Worm (Caenorhabditis elegans) whole organism, L3 larva: Measurements from ENCODE around the gene C50E10.1.
A peak's percentile ranks its signal among the peaks of the same experiment; 100 is the strongest.

Experiments used
- R02D3.7 ChIP-seq: fragments of 150-350 bp; optimal IDR thresholded peaks from 2 replicates; lab custom pipeline; 2014; ENCODE audit warnings: missing biosample characterization, missing genetic modification characterization
- ZK546.5 ChIP-seq: sonication (generic microtip); optimal IDR thresholded peaks from 2 replicates; lab custom pipeline; 2017; ENCODE audit warnings: missing biosample characterization, missing genetic modification characterization
- aly-2 ChIP-seq: fragments of 150-350 bp; optimal IDR thresholded peaks from 2 replicates; lab custom pipeline; 2014; ENCODE audit warnings: missing biosample characterization, missing genetic modification characterization
- ama-1 ChIP-seq: fragments of 150-350 bp; optimal IDR thresholded peaks from 2 replicates; lab custom pipeline; 2018
- ceh-16 ChIP-seq: sonication (generic microtip); optimal IDR thresholded peaks from 2 replicates; lab custom pipeline; 2017; ENCODE audit warnings: missing biosample characterization, missing genetic modification characterization
- ceh-28 ChIP-seq: fragments of 150-350 bp; optimal IDR thresholded peaks from 2 replicates; lab custom pipeline; 2014; ENCODE audit warnings: missing biosample characterization, missing genetic modification reagents, missing genetic modification characterization
- ceh-82 ChIP-seq: fragments of 150-350 bp; optimal IDR thresholded peaks from 2 replicates; lab custom pipeline; 2014; ENCODE audit warnings: missing biosample characterization, missing genetic modification characterization
- ceh-9 ChIP-seq: sonication (generic microtip); optimal IDR thresholded peaks from 2 replicates; lab custom pipeline; 2018; ENCODE audit warnings: missing biosample characterization, missing genetic modification characterization
- daf-12 ChIP-seq: fragments of 150-350 bp; optimal IDR thresholded peaks from 2 replicates; lab custom pipeline; 2014; ENCODE audit warnings: missing biosample characterization, missing genetic modification reagents, missing genetic modification characterization
- egl-27 ChIP-seq: sonication (generic microtip); optimal IDR thresholded peaks from 4 replicates; lab custom pipeline; 2017; ENCODE audit warnings: missing biosample characterization, missing genetic modification reagents, missing genetic modification characterization
- egl-5 ChIP-seq: fragments of 150-350 bp; optimal IDR thresholded peaks from 2 replicates; lab custom pipeline; 2017; ENCODE audit warnings: missing biosample characterization, missing genetic modification reagents, missing genetic modification characterization, inconsistent platforms
- elt-1 ChIP-seq: fragments of 150-350 bp; optimal IDR thresholded peaks from 2 replicates; lab custom pipeline; 2014; ENCODE audit warnings: missing biosample characterization, missing genetic modification characterization
- elt-2 ChIP-seq: sonication (generic microtip); optimal IDR thresholded peaks from 2 replicates; lab custom pipeline; 2016; ENCODE audit warnings: missing genetic modification reagents, mild to moderate bottlenecking, missing genetic modification characterization, missing compliant biosample characterization
- elt-3 ChIP-seq, 3 experiments: fragments of 150-350 bp in 1 of 3; sonication (generic microtip) in 2 of 3; optimal IDR thresholded peaks; 2 replicates in 2 of 3; 4 replicates in 1 of 3; lab custom pipeline; 2014 to 2017; ENCODE audit warnings: missing biosample characterization in 3 of 3, missing genetic modification characterization in 3 of 3
- eor-1 ChIP-seq, 2 experiments: fragments of 150-350 bp; optimal IDR thresholded peaks; 2 replicates each; lab custom pipeline; 2014 to 2018; ENCODE audit warnings: missing biosample characterization in 2 of 2, missing genetic modification characterization in 2 of 2
- fkh-10 ChIP-seq: sonication (generic microtip); optimal IDR thresholded peaks from 2 replicates; lab custom pipeline; 2017; ENCODE audit warnings: missing biosample characterization, missing genetic modification reagents, missing genetic modification characterization
- fkh-2 ChIP-seq: fragments of 150-350 bp; optimal IDR thresholded peaks from 2 replicates; lab custom pipeline; 2014; ENCODE audit warnings: missing biosample characterization, missing genetic modification reagents, missing genetic modification characterization
- fos-1 ChIP-seq: fragments of 150-350 bp; optimal IDR thresholded peaks from 2 replicates; lab custom pipeline; 2014; ENCODE audit warnings: missing biosample characterization, missing genetic modification characterization
- hmg-11 ChIP-seq: sonication (generic microtip); optimal IDR thresholded peaks from 2 replicates; lab custom pipeline; 2016; ENCODE audit warnings: missing genetic modification characterization, missing compliant biosample characterization
- jun-1 ChIP-seq: fragments of 150-350 bp; optimal IDR thresholded peaks from 2 replicates; lab custom pipeline; 2014; ENCODE audit warnings: missing biosample characterization, missing genetic modification reagents, missing genetic modification characterization
- lin-15B ChIP-seq: fragments of 150-350 bp; optimal IDR thresholded peaks from 2 replicates; lab custom pipeline; 2014; ENCODE audit warnings: missing biosample characterization, missing genetic modification characterization
- lin-39 ChIP-seq: fragments of 150-350 bp; optimal IDR thresholded peaks from 2 replicates; lab custom pipeline; 2018; ENCODE audit warnings: missing biosample characterization, missing genetic modification reagents, missing genetic modification characterization
- lsy-12 ChIP-seq: sonication (generic microtip); optimal IDR thresholded peaks from 2 replicates; lab custom pipeline; 2016; ENCODE audit warnings: mild to moderate bottlenecking, missing genetic modification characterization, missing compliant biosample characterization
- mdl-1 ChIP-seq: fragments of 150-350 bp; optimal IDR thresholded peaks from 2 replicates; lab custom pipeline; 2014; ENCODE audit warnings: missing biosample characterization, missing genetic modification characterization
- mml-1 ChIP-seq: fragments of 150-350 bp; sonication (generic microtip); optimal IDR thresholded peaks from 3 replicates; lab custom pipeline; 2014; ENCODE audit warnings: missing biosample characterization, missing genetic modification characterization
- nfya-1 ChIP-seq: sonication (generic microtip); optimal IDR thresholded peaks from 2 replicates; lab custom pipeline; 2017; ENCODE audit warnings: missing genetic modification characterization, mild to moderate bottlenecking, missing compliant biosample characterization, antibody characterized with exemption, moderate library complexity; ENCODE audit not compliant: insufficient read depth
- nhr-11 ChIP-seq: fragments of 150-350 bp; optimal IDR thresholded peaks from 2 replicates; lab custom pipeline; 2014; ENCODE audit warnings: missing biosample characterization, missing genetic modification characterization
- nhr-12 ChIP-seq: fragments of 150-350 bp; optimal IDR thresholded peaks from 2 replicates; lab custom pipeline; 2014; ENCODE audit warnings: missing biosample characterization, missing genetic modification characterization
- nhr-23 ChIP-seq: fragments of 150-350 bp; optimal IDR thresholded peaks from 2 replicates; lab custom pipeline; 2014; ENCODE audit warnings: missing biosample characterization, missing genetic modification reagents, missing genetic modification characterization
- nhr-237 ChIP-seq: fragments of 150-350 bp; optimal IDR thresholded peaks from 2 replicates; lab custom pipeline; 2014; ENCODE audit warnings: missing biosample characterization, missing genetic modification characterization
- nhr-25 ChIP-seq: sonication (generic microtip); optimal IDR thresholded peaks from 2 replicates; lab custom pipeline; 2017; ENCODE audit warnings: missing biosample characterization, missing genetic modification characterization
- nhr-28 ChIP-seq: fragments of 150-350 bp; optimal IDR thresholded peaks from 2 replicates; lab custom pipeline; 2014; ENCODE audit warnings: missing biosample characterization, missing genetic modification characterization
- nhr-43 ChIP-seq: sonication (generic microtip); optimal IDR thresholded peaks from 2 replicates; lab custom pipeline; 2016; ENCODE audit warnings: mild to moderate bottlenecking, missing genetic modification characterization, missing compliant biosample characterization; ENCODE audit not compliant: poor library complexity, severe bottlenecking
- nhr-67 ChIP-seq: fragments of 150-350 bp; optimal IDR thresholded peaks from 2 replicates; lab custom pipeline; 2014; ENCODE audit warnings: missing biosample characterization, missing genetic modification characterization
- nhr-76 ChIP-seq: fragments of 150-350 bp; sonication (generic microtip); optimal IDR thresholded peaks from 5 replicates; lab custom pipeline; 2014; ENCODE audit warnings: missing biosample characterization, missing genetic modification characterization
- nhr-77 ChIP-seq: fragments of 150-350 bp; optimal IDR thresholded peaks from 2 replicates; lab custom pipeline; 2014; ENCODE audit warnings: missing biosample characterization, missing genetic modification characterization
- pha-4 ChIP-seq: fragments of 150-350 bp; optimal IDR thresholded peaks from 2 replicates; lab custom pipeline; 2014; ENCODE audit warnings: missing biosample characterization, missing genetic modification reagents, missing genetic modification characterization
- pqm-1 ChIP-seq: fragments of 150-350 bp; optimal IDR thresholded peaks from 2 replicates; lab custom pipeline; 2017; ENCODE audit warnings: missing biosample characterization, missing genetic modification characterization, inconsistent platforms
- skn-1 ChIP-seq: fragments of 150-350 bp; optimal IDR thresholded peaks from 2 replicates; lab custom pipeline; 2014; ENCODE audit warnings: missing biosample characterization, missing genetic modification characterization
- snpc-4 ChIP-seq: fragments of 150-350 bp; optimal IDR thresholded peaks from 2 replicates; lab custom pipeline; 2014; ENCODE audit warnings: missing biosample characterization, missing genetic modification characterization
- tbx-2 ChIP-seq: sonication (generic microtip); optimal IDR thresholded peaks from 2 replicates; lab custom pipeline; 2016; ENCODE audit warnings: mild to moderate bottlenecking, missing genetic modification characterization, missing compliant biosample characterization
- unc-39 ChIP-seq: sonication (generic microtip); optimal IDR thresholded peaks from 4 replicates; lab custom pipeline; 2017; ENCODE audit warnings: missing biosample characterization, missing genetic modification characterization
- unc-62 ChIP-seq: fragments of 150-350 bp; sonication (generic microtip); optimal IDR thresholded peaks from 4 replicates; lab custom pipeline; 2014; ENCODE audit warnings: missing biosample characterization, missing genetic modification reagents, missing genetic modification characterization
- zag-1 ChIP-seq: fragments of 150-350 bp; optimal IDR thresholded peaks from 2 replicates; lab custom pipeline; 2014; ENCODE audit warnings: missing biosample characterization, missing genetic modification characterization
- ztf-11 ChIP-seq: fragments of 150-350 bp; optimal IDR thresholded peaks from 2 replicates; lab custom pipeline; 2014; ENCODE audit warnings: missing biosample characterization, missing genetic modification characterization
- ztf-4 ChIP-seq: fragments of 150-350 bp; optimal IDR thresholded peaks from 2 replicates; lab custom pipeline; 2014; ENCODE audit warnings: missing biosample characterization, missing genetic modification characterization

The C50E10.1 gene

ce11 chrII:12264847-12265246, 37.4 kb downstream of the C50E10.1 start:
- TF ChIP-seq egl-5 (tag; lab: Kevin White, UChicago), result no peak
- TF ChIP-seq nhr-25 (tag; lab: Kevin White, UChicago), result no peak
- TF ChIP-seq nhr-237, result no peak
- TF ChIP-seq eor-1 (tag; optimal IDR thresholded peaks at IDR 0.05; lab: Kevin White, UChicago), result no peak
- TF ChIP-seq fkh-2 (tag; lab: Kevin White, UChicago), result no peak
- no peak for TF ChIP-seq nhr-11 (tag; lab: Kevin White, UChicago)
- no peak for TF ChIP-seq nhr-77 (tag; lab: Kevin White, UChicago)
- no peak for TF ChIP-seq nhr-23 (tag; lab: Kevin White, UChicago)
- TF ChIP-seq lin-39 (tag; lab: Kevin White, UChicago), result no peak

- TF ChIP-seq unc-62 (GFP tag; lab: Kevin White, UChicago) (peak; percentile 12), nhr-77 (tag; lab: Kevin White, UChicago) (no peak), hmg-11 (tag; lab: Kevin White, UChicago) (no peak), nhr-25 (tag; lab: Kevin White, UChicago) (peak; percentile 22)
These were observed 38.2 kb downstream of the C50E10.1 start, which contains the start of gene faxc-1 for ce11 chrII:12263971-12264554. Gene faxc-1 (plus strand): TSS chrII:12264192.

ce11 chrII:12262567-12262966, 39.7 kb downstream of the C50E10.1 start:
- TF ChIP-seq pha-4 (tag; lab: Kevin White, UChicago), result no peak
- TF ChIP-seq lin-15B (tag; lab: Kevin White, UChicago), result no peak
- TF ChIP-seq ztf-11, result no peak
- TF ChIP-seq mdl-1 (tag; lab: Kevin White, UChicago), result no peak
- peak; percentile 65 for TF ChIP-seq elt-1 (tag; lab: Kevin White, UChicago)
- no peak for TF ChIP-seq ceh-16
- no peak for TF ChIP-seq nhr-76 (tag; lab: Kevin White, UChicago)
- no peak for TF ChIP-seq snpc-4 (tag; lab: Kevin White, UChicago)
- no peak for TF ChIP-seq daf-12 (tag; lab: Kevin White, UChicago)
- TF ChIP-seq elt-3 (tag; optimal IDR thresholded peaks at IDR 0.05; lab: Kevin White, UChicago), result peak in 1 of 3 experiments; percentile 34
- peak; percentile 99 for TF ChIP-seq nhr-25 (tag; lab: Kevin White, UChicago)
- no peak for TF ChIP-seq fkh-10 (GFP tag; lab: Kevin White, UChicago)
- TF ChIP-seq skn-1 (tag; lab: Kevin White, UChicago), result no peak
- TF ChIP-seq nhr-43 (tag; lab: Kevin White, UChicago), result no peak
- TF ChIP-seq nhr-12, result no peak
- TF ChIP-seq tbx-2 (tag; lab: Kevin White, UChicago), result no peak
- TF ChIP-seq mml-1 (tag; lab: Kevin White, UChicago), result no peak
- no peak for TF ChIP-seq fos-1 (tag; lab: Kevin White, UChicago)
- TF ChIP-seq egl-5 (tag; lab: Kevin White, UChicago), result no peak
- no peak for TF ChIP-seq aly-2 (tag; lab: Kevin White, UChicago)
- TF ChIP-seq pqm-1, result no peak
- TF ChIP-seq elt-2 (tag; lab: Kevin White, UChicago), result no peak
- TF ChIP-seq ztf-4, result no peak
- TF ChIP-seq lin-39 (tag; lab: Kevin White, UChicago), result no peak
- no peak for TF ChIP-seq nhr-28 (tag; lab: Kevin White, UChicago)
- TF ChIP-seq ceh-82, result no peak
- TF ChIP-seq ceh-28 (tag; lab: Kevin White, UChicago), result no peak
- no peak for TF ChIP-seq ZK546.5 (tag; lab: Kevin White, UChicago)
- TF ChIP-seq fkh-2 (tag; lab: Kevin White, UChicago), result no peak
- no peak for TF ChIP-seq ama-1
- no peak for TF ChIP-seq nhr-67 (tag; lab: Kevin White, UChicago)
- TF ChIP-seq ceh-9, result no peak
- TF ChIP-seq nhr-23 (tag; lab: Kevin White, UChicago), result peak; percentile 63
- TF ChIP-seq lsy-12, result no peak
- TF ChIP-seq unc-39 (tag; lab: Kevin White, UChicago), result no peak
- no peak for TF ChIP-seq egl-27 (tag; lab: Kevin White, UChicago)
- TF ChIP-seq jun-1 (tag; lab: Kevin White, UChicago), result no peak
- no peak for TF ChIP-seq zag-1 (tag; lab: Kevin White, UChicago)
- peak; percentile 15 for TF ChIP-seq hmg-11 (tag; lab: Kevin White, UChicago)
- no peak for TF ChIP-seq nhr-11 (tag; lab: Kevin White, UChicago)
- no peak for TF ChIP-seq nfya-1 (tag; lab: Kevin White, UChicago)
- no peak for TF ChIP-seq eor-1 (tag; optimal IDR thresholded peaks at IDR 0.05; lab: Kevin White, UChicago)
- TF ChIP-seq nhr-77 (tag; lab: Kevin White, UChicago), result no peak
- no peak for TF ChIP-seq R02D3.7 (tag; lab: Kevin White, UChicago)
- peak; percentile 10 for TF ChIP-seq unc-62 (GFP tag; lab: Kevin White, UChicago)
